Worm (Caenorhabditis elegans): ENCODE measurements around the gene C17H12.2.

DNA sequence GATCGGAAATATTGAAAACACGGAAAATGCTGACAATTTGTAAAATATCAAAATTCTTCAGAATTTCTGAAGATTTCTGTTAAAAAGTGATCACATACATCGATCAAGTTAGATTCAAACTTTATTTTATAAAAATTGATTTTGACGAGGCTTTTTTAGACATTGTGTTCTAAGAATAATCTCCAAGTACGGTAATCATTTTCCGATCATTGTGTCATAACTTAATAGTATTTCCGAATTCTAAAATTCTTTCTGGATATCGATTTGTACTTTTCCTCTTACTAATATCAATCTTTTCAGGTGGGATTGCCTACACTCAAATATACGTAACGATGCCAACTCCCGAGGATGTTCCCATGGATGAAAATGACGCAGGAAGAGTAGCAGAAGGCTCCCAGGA lies 33.3 kb downstream of the C17H12.2 start, which contains the start of gene usp-4:
- TF ChIP-seq med-1 (GFP tag; optimal IDR thresholded peaks at IDR 0.05; ENCODE audit: insufficient read depth) = no peak
- no peak for TF ChIP-seq klf-2 (GFP tag; conservative IDR thresholded peaks at IDR 0.05)

All from whole organism, midembryonic.